Fruit fly (Drosophila melanogaster): ENCODE measurements around the gene dy.

The dy gene

DNA sequence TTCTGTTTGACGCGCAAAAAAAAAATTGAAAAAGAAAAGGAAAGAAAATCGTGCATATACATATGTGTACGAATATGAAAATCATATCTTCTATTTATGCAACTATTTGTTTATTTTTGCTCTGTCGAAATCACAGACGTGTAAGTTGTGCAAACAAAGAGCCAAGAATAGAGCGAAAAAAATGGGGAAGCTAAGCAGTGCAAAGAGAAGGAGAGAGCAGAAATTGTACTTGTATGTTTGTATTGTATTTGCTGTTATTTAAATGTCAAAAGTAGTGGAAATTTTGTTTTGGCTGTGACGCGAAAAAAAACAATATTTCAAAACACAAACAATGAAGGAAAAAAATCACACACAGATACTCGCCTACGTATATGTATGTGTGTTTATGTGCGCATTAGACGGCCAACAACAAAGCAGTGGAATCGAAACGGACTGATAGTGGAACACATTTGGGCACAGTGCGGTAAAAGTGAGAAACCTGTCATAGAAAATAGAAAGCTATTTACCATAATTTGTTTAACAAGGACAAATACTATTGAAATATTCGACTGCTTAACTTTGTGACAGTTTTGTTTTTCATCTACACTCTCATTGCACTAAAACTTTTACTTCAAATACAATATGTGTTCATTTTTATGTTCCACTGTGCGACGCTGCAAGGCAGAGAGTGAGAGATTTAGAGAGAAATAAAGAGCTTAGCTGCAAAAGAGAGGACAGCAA is 39.6 kb upstream of the dy start (continued):
- TF ChIP-seq Pdp1 (GFP tag; optimal IDR thresholded peaks at IDR 0.05) (peak; percentile 63 to 95), ATbp (GFP tag; optimal IDR thresholded peaks at IDR 0.05) (peak; percentile 95), D19A (tag; optimal IDR thresholded peaks at IDR 0.05) (peak; percentile 90), unpg (GFP tag; optimal IDR thresholded peaks at IDR 0.05) (peak; percentile 97), Hmx (GFP tag; optimal IDR thresholded peaks at IDR 0.05) (peak; percentile 82), slp2 (GFP tag; optimal IDR thresholded peaks at IDR 0.05) (peak; percentile 92), GATAe (GFP tag; conservative IDR thresholded peaks at IDR 0.05) (peak; percentile 80), Vsx1 (GFP tag; optimal IDR thresholded peaks at IDR 0.05) (peak; percentile 89), HLH54F (GFP tag; optimal IDR thresholded peaks at IDR 0.05) (peak; percentile 92), ci (GFP tag; IDR thresholded peaks at IDR 0.05) (peak; percentile 98), CG5245 (GFP tag; optimal IDR thresholded peaks at IDR 0.05) (peak; percentile 91), dmrt99B (tag; optimal IDR thresholded peaks at IDR 0.05) (peak; percentile 97), Antp (GFP tag; optimal IDR thresholded peaks at IDR 0.05) (peak; percentile 95), HmgD (GFP tag; optimal IDR thresholded peaks at IDR 0.05) (peak; percentile 77), CG30020 (tag; optimal IDR thresholded peaks at IDR 0.05) (peak; percentile 79), maf-S (GFP tag; optimal IDR thresholded peaks at IDR 0.05) (peak; percentile 94), grn (GFP tag; optimal IDR thresholded peaks at IDR 0.05) (peak; percentile 69), CG11695 (GFP tag; IDR thresholded peaks at IDR 0.05) (peak; percentile 96), sisA (GFP tag; IDR thresholded peaks at IDR 0.05) (peak; percentile 93), ssp (GFP tag; IDR thresholded peaks at IDR 0.05) (peak; percentile 84), CG1529 (GFP tag; optimal IDR thresholded peaks at IDR 0.05) (peak; percentile 92)

DNA sequence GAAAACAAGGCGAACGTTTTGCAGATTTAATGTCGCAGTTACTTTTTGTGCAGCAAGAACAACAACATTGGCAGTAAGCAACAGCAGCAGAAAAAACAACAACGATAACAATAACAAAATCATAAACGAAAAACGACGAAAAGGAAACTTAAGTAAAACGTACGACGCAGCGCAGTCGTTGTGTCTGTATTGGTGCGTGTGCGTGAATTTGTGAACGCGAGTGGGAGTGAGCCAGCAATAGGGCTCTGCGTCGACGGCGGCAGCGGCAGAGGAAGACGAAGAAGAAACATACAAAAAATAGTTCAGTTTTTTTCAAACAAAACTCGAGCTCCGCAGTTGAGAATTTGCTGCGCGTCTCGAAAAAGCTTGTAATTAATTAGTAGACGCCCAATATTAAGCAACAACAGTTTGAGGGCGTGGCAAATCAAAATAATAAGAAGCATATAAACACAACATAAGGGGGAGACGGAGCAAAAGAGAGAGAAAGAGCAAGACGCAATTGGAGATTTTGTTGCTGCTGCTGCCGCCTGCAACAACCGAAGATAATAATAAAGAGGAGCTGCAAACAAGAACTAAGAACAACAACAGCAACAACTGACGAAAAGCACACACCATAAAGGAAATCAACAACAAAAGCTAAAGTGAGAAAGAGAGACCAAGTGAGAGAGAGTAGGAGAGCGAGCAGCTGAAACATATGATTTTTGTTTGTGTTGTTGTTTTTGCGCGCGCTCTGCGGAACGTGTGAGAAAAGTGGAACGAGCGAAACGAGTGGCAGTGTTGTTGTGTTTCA is 38.8 kb upstream of the dy start:
- TF ChIP-seq rib (GFP tag; IDR thresholded peaks at IDR 0.05), result no peak
- no peak for TF ChIP-seq ERR (GFP tag; optimal IDR thresholded peaks at IDR 0.05)
- TF ChIP-seq CG4854 (GFP tag; optimal IDR thresholded peaks at IDR 0.05), result no peak
- no peak for TF ChIP-seq peb (GFP tag; IDR thresholded peaks at IDR 0.05)
- no peak for TF ChIP-seq CG11247 (GFP tag; IDR thresholded peaks at IDR 0.05)
- TF ChIP-seq CG16779 (GFP tag; IDR thresholded peaks at IDR 0.05), result no peak
- TF ChIP-seq lilli (GFP tag; optimal IDR thresholded peaks at IDR 0.05), result no peak
- no peak for TF ChIP-seq lov (optimal IDR thresholded peaks at IDR 0.05)
- no peak for TF ChIP-seq lov (GFP tag; IDR thresholded peaks at IDR 0.05)
- TF ChIP-seq hkb (optimal IDR thresholded peaks at IDR 0.05), result no peak
- no peak for TF ChIP-seq hkb (GFP tag; IDR thresholded peaks at IDR 0.05)
- peak; percentile 93 for TF ChIP-seq CG4360 (GFP tag; IDR thresholded peaks at IDR 0.05)
- TF ChIP-seq dan (GFP tag; IDR thresholded peaks at IDR 0.05), result no peak
- TF ChIP-seq unpg (GFP tag; optimal IDR thresholded peaks at IDR 0.05), result no peak
- no peak for TF ChIP-seq run (tag; optimal IDR thresholded peaks at IDR 0.05)
- peak; percentile 83; the same call in 1 of the 4 replicates for TF ChIP-seq chinmo (GFP tag; IDR thresholded peaks at IDR 0.05; ENCODE audit: partially characterized antibody)
- TF ChIP-seq CG34422 (GFP tag; IDR thresholded peaks at IDR 0.05), result no peak
- TF ChIP-seq Bteb2 (GFP tag; optimal IDR thresholded peaks at IDR 0.05), result no peak
- peak; percentile 50 for TF ChIP-seq Med (GFP tag)
- no peak for TF ChIP-seq CG11723 (GFP tag; optimal IDR thresholded peaks at IDR 0.05)
- no peak for TF ChIP-seq CG6654 (GFP tag; optimal IDR thresholded peaks at IDR 0.05)
- no peak for TF ChIP-seq tin (GFP tag; optimal IDR thresholded peaks at IDR 0.05)
- no peak for TF ChIP-seq CG1024 (GFP tag; IDR thresholded peaks at IDR 0.05)
- no peak for TF ChIP-seq Dip2 (GFP tag; IDR thresholded peaks at IDR 0.05)
- no peak for TF ChIP-seq odd (GFP tag; optimal IDR thresholded peaks at IDR 0.05)
- TF ChIP-seq Mes4 (GFP tag; optimal IDR thresholded peaks at IDR 0.05), result no peak
- no peak for TF ChIP-seq CG6791 (GFP tag; IDR thresholded peaks at IDR 0.05; ENCODE audit: partially characterized antibody)
- no peak for TF ChIP-seq stwl (tag; optimal IDR thresholded peaks at IDR 0.05)
- TF ChIP-seq Pdp1 (GFP tag; optimal IDR thresholded peaks at IDR 0.05), result no peak
- TF ChIP-seq CHES-1-like (GFP tag; optimal IDR thresholded peaks at IDR 0.05), result peak; percentile 60
- peak; percentile 99 for TF ChIP-seq pfk (GFP tag; optimal IDR thresholded peaks at IDR 0.05)
